Worm (Caenorhabditis elegans): ENCODE results near the gene col-8.

Gene col-8

ce11 chrIII:6970744-6971143, 49.7 kb downstream of the col-8 start:
- no peak for TF ChIP-seq nhr-28 (tag; optimal IDR thresholded peaks at IDR 0.05)
- peak; percentile 8 for TF ChIP-seq rnt-1 (tag; optimal IDR thresholded peaks at IDR 0.05)
- TF ChIP-seq nhr-76 (tag; optimal IDR thresholded peaks at IDR 0.05): no peak
- TF ChIP-seq mab-9 (GFP tag; IDR thresholded peaks at IDR 0.05): no peak
- no peak for TF ChIP-seq mep-1 (tag; optimal IDR thresholded peaks at IDR 0.05)
- TF ChIP-seq nhr-90 (tag; optimal IDR thresholded peaks at IDR 0.05; ENCODE audit: poor library complexity): no peak

ce11 chrIII:6969781-6970342, 50.5 kb downstream of the col-8 start:
- TF ChIP-seq lsy-2 (tag; optimal IDR thresholded peaks at IDR 0.05): peak in 1 of 2 experiments; percentile 53
- no peak for TF ChIP-seq nhr-20 (tag; optimal IDR thresholded peaks at IDR 0.05)
- peak; percentile 29 for TF ChIP-seq nhr-47 (tag; optimal IDR thresholded peaks at IDR 0.05)
- no peak for TF ChIP-seq lir-3 (tag; optimal IDR thresholded peaks at IDR 0.05; ENCODE audit: poor library complexity)
- peak; percentile 19 for TF ChIP-seq nhr-90 (tag; optimal IDR thresholded peaks at IDR 0.05; ENCODE audit: poor library complexity)
- peak; percentile 9 for TF ChIP-seq nhr-71 (tag; optimal IDR thresholded peaks at IDR 0.05)
- TF ChIP-seq ama-1 (optimal IDR thresholded peaks at IDR 0.05): peak; percentile 33
- no peak for TF ChIP-seq lin-13 (GFP tag; optimal IDR thresholded peaks at IDR 0.05)
- TF ChIP-seq lin-35 (GFP tag; optimal IDR thresholded peaks at IDR 0.05): no peak
- peak; percentile 18 for TF ChIP-seq efl-1 (optimal IDR thresholded peaks at IDR 0.05)
- peak in 1 of 2 experiments; percentile 81 for TF ChIP-seq efl-1 (GFP tag; optimal IDR thresholded peaks at IDR 0.05 in 1 of 2)
- peak; percentile 2 for TF ChIP-seq rnt-1 (tag; optimal IDR thresholded peaks at IDR 0.05)
- TF ChIP-seq hlh-17 (GFP tag; optimal IDR thresholded peaks at IDR 0.05; ENCODE audit: borderline replicate concordance): no peak
- TF ChIP-seq aly-2 (tag; optimal IDR thresholded peaks at IDR 0.05): peak; percentile 91

Measured in whole organism, L1 larva.